Fruit fly (Drosophila melanogaster) whole organism: ENCODE results near the gene CG10357.
A peak's percentile ranks its signal among the peaks of the same experiment; 100 is the strongest.

Experiments
- CG8478 ChIP-seq: fragments of >200 bp; optimal IDR thresholded peaks from 2 replicates; lab custom pipeline; 2018; ENCODE audit warnings: inconsistent platforms
- Dll ChIP-seq: fragments of >200 bp; optimal IDR thresholded peaks from 2 replicates; lab custom pipeline; 2017
- EcR ChIP-seq, 2 experiments: fragments of >200 bp; optimal IDR thresholded peaks; 2 replicates each; lab custom pipeline; 2017; ENCODE audit warnings: missing biosample characterization in 2 of 2, missing genetic modification characterization in 2 of 2, missing genetic modification reagents in 2 of 2
- pan ChIP-seq: fragments of >200 bp; optimal IDR thresholded peaks from 2 replicates; lab custom pipeline; 2017
- psq ChIP-seq: fragments of >200 bp; optimal IDR thresholded peaks from 2 replicates; lab custom pipeline; 2017
- usp ChIP-seq: fragments of >200 bp; optimal IDR thresholded peaks from 2 replicates; lab custom pipeline; 2017; ENCODE audit warnings: missing biosample characterization, missing genetic modification characterization, mixed read lengths

CG10357 gene

DNA sequence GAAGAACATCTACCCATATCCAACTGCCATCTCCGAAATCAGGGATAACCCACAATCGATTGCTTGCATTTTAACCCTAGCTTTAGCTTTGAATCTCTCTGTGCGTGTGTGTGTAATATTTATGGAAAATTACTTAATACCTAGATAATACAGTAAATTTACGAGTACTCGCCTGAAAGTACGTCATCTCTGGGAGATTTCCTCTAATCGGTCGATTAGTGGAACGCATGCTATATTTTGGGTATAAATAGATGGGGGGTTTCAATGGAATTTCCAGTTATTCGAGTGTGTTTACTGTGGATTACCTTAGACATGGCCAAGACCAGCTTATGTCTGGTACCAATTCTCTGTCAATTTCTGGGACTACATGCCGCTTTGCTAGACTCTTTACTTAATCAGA lies at the start of gene CG10357:
TSS of gene CG10357 (plus strand) at position 301 of the 400 bp plus-strand sequence.
- TF ChIP-seq EcR (GFP tag; optimal IDR thresholded peaks at IDR 0.05; lab: Kevin White, UChicago): no peak
- TF ChIP-seq CG8478 (lab: Kevin White, UChicago): no peak
- no peak for TF ChIP-seq Dll (lab: Kevin White, UChicago)
- no peak for TF ChIP-seq pan (lab: Kevin White, UChicago)
- TF ChIP-seq psq (lab: Kevin White, UChicago): no peak
- TF ChIP-seq usp (GFP tag; lab: Kevin White, UChicago): no peak

DNA sequence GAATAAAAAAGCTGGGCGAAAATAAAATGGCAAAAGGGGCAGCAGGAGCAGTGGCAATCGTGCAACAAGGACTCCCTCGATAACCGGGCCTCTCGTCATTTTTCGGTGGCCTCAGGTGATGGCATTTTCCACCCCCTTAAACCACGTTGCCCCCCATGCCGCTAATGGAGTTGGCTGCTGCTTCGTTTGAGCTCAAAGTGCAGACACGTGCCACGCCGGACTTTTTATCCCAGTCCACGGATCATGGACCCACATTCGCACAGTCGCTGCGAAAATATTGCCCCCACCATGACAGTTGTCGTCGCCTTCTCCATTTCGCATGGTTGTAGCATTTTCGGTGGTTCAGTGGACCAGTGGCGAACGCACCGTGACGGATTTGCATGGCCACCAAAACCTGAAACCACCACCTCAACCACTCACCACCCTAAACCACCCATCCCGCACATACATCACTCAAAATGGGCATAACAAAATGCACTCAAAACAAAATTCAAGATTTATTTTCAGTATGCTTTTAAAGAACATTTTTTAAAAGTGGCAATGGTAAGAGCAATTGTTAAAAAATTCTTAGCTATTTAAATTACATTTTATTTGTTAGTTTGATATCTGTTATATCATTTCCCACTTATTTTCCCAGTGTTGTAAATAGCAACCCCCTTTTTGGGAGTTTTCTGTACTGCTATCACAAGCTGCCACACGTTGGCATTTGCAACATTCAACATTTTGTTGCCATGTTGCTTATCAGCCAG lies 48.3 kb upstream of the CG10357 start:
- TF ChIP-seq psq (lab: Kevin White, UChicago) (no peak), Dll (lab: Kevin White, UChicago) (no peak), EcR (GFP tag; optimal IDR thresholded peaks at IDR 0.05; lab: Kevin White, UChicago) (no peak)

DNA sequence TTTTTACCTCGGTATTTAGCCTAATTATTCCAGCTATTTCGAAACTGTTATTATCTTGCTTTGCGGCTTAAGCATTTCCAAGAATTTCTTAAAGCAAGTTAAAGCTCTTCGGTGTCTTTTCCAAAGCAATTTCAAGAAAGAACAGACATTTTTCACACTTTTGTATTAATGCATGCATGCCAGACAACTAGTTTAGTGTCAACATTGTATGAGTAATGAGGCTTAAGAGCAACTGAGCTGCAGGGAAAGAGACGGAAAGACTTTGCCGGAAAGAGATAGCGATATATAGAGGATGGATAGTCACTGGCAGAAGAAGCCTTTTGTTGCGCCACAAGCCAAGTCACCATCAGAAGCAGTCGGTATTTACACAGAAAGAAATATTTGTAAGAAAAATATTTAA lies 46.1 kb upstream of the CG10357 start:
- TF ChIP-seq Dll (lab: Kevin White, UChicago): no peak

DNA sequence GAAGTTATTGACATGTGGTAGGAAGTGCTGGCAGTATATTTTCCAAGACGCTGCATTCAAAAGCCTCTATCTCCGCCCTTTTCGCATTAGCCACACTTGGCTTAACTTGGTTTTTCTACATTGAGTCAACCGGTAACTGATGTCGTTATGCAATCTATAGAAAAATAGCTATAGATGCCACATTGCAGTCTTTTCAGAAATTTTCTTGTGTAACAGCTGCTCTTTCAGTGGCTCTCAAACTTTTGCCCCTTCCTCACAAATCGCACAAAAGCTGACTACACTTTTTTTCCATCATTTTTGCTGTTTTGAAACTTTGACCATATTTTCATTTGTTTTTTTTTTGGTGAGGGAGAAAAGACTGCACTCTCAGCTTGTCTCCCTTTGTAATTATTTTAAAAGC lies 44.6 kb upstream of the CG10357 start:
- TF ChIP-seq pan (lab: Kevin White, UChicago) (no peak), psq (lab: Kevin White, UChicago) (no peak), usp (GFP tag; lab: Kevin White, UChicago) (no peak), CG8478 (lab: Kevin White, UChicago) (no peak), EcR (GFP tag; optimal IDR thresholded peaks at IDR 0.05; lab: Kevin White, UChicago) (no peak), Dll (lab: Kevin White, UChicago) (no peak)

DNA sequence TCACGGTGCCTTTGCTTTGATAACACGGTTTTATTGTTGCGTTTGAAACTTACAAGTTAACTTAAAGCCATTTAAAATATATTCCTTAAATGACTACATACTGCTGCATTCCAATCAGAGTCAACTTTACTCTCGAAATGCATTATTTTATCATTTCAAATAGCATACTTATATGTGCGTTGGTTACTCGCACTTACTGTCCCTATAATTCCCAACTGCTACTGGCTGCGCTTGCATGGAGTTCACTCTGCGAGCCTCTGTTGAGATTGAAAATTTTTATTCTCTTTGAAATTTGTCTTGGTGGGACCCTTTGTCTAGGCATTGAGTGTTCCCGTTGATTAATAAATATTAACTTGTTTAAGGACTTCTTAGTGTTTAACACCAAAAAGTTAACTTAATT lies 21.6 kb upstream of the CG10357 start:
- TF ChIP-seq Dll (lab: Kevin White, UChicago): no peak
- no peak for TF ChIP-seq EcR (GFP tag; optimal IDR thresholded peaks at IDR 0.05; lab: Kevin White, UChicago)
- TF ChIP-seq CG8478 (lab: Kevin White, UChicago): no peak
- no peak for TF ChIP-seq psq (lab: Kevin White, UChicago)
- no peak for TF ChIP-seq usp (GFP tag; lab: Kevin White, UChicago)
- TF ChIP-seq pan (lab: Kevin White, UChicago): no peak

DNA sequence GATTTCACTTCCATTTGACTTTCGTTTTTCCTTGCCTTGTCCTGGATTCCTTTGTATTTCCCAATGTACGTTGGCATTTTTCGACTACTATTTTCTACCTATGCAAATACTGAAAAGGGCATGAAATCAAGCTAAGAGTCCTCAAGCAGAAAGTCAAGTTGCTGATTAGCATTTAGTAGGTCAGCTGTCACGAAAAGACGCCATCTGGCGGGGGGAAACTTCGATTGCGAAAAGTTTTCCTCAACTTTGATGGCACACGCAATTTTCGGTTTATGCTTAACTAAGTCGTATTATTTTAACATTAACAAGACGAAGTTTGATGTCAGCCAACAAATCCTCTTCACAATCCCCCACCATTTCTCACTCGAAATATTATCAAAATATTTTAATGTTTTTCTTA lies 18.8 kb upstream of the CG10357 start:
- TF ChIP-seq psq (lab: Kevin White, UChicago) (no peak), CG8478 (lab: Kevin White, UChicago) (no peak), Dll (lab: Kevin White, UChicago) (no peak), usp (GFP tag; lab: Kevin White, UChicago) (no peak), EcR (GFP tag; optimal IDR thresholded peaks at IDR 0.05; lab: Kevin White, UChicago) (no peak), pan (lab: Kevin White, UChicago) (no peak)

DNA sequence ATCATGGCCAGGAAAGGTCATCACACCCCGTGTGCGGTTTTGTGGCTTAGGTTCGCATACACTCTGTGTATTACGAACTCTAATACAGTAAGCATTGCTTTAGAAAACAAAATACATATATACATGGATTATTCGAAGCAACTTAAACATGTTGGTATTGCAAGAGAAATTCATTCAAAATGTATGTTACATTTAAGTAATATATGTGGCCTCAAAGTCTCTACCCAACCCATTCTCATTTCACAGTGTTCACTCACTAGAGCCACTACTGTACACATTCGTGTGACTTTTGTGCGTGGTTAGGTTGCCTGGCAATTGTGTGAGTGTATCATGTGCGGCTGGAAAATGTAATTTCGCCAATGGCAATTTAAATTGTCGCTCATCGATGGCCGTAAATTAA lies 8.2 kb upstream of the CG10357 start:
- TF ChIP-seq pan (lab: Kevin White, UChicago) (no peak), CG8478 (lab: Kevin White, UChicago) (no peak), EcR (GFP tag; optimal IDR thresholded peaks at IDR 0.05; lab: Kevin White, UChicago) (no peak), Dll (lab: Kevin White, UChicago) (no peak), psq (lab: Kevin White, UChicago) (no peak), usp (GFP tag; lab: Kevin White, UChicago) (no peak)

DNA sequence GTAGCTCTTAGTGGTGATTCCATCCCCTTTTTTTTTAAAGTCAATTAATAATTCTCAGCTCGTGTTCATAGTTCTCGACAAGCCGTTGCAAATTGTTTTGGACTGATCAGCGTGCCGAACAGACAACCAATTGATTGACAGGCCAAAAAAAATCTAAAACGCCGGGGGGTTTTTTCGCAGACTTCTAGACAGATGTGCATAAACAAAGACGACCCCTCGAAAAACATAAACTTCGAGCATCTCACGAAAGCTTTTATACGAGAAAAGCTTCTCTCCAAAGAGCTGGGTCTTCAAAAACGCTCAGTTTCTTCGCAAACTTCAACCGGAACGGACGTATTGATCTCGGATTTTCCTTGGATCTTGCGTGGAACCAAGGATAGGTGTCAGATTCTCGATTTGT lies 3.3 kb upstream of the CG10357 start, which contains the start of gene CG10359:
TSS of gene CG10359 (plus strand) at position 301 of the 400 bp plus-strand sequence.
- TF ChIP-seq CG8478 (lab: Kevin White, UChicago): no peak
- no peak for TF ChIP-seq usp (GFP tag; lab: Kevin White, UChicago)
- TF ChIP-seq pan (lab: Kevin White, UChicago): no peak
- no peak for TF ChIP-seq psq (lab: Kevin White, UChicago)
- no peak for TF ChIP-seq Dll (lab: Kevin White, UChicago)
- TF ChIP-seq EcR (GFP tag; optimal IDR thresholded peaks at IDR 0.05; lab: Kevin White, UChicago): no peak

DNA sequence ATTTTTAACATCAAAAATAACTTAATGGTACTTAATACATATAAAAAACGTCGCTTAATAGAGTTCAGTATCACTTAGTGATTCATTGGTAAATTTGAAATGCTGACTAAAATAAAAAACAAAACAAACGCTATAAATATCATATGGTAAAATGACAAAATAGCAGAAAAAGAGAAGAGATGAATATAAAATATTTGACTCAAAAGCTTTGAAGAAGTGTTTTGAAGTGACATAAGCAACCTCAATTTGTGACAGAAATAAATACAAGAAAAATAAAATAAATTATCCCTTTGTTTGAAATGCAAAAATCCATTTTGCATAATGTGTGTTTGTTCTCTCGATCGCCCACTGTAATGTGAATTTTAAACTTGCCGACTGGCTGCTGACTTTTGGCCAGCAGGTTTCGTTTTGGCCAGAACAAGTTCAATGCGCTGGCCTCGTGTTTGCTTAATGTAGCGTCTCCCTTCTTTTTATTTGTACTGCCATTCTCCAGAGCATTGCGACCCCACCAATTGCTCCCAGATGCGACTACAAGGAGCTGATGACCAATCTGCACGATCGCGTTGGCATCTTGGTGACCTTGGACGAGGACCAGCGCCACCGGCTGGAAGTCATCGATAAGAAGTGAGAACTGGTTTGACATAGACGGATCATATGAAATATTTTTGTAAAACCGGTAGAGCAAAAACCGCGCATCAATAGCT lies 2.4 kb upstream of the CG10357 start:
- TF ChIP-seq usp (GFP tag; lab: Kevin White, UChicago): no peak
- TF ChIP-seq Dll (lab: Kevin White, UChicago): no peak
- TF ChIP-seq pan (lab: Kevin White, UChicago): no peak
- no peak for TF ChIP-seq CG8478 (lab: Kevin White, UChicago)
- no peak for TF ChIP-seq EcR (GFP tag; optimal IDR thresholded peaks at IDR 0.05; lab: Kevin White, UChicago)
- TF ChIP-seq psq (lab: Kevin White, UChicago): no peak

DNA sequence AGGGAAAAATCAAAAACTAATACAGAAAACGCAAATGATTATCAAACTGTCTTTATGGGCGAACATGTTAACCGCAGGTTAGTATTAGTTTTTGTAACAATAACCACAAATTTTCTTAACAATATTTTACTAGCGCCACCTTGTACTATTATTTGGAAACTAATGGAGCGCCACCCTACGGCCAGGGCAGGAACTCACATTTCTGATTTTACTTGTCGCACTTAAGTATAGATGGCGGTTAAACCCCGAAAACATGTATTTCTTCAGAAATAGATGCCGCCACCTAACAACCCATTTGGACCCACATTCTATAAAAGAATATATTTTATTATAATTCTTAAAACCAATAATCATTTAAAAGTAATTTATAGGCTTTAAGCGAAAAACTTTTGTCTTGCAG lies 1.2 kb downstream of the CG10357 start:
- TF ChIP-seq EcR (GFP tag; optimal IDR thresholded peaks at IDR 0.05; lab: Kevin White, UChicago) (no peak), CG8478 (lab: Kevin White, UChicago) (peak; percentile 10), usp (GFP tag; lab: Kevin White, UChicago) (no peak), pan (lab: Kevin White, UChicago) (no peak), Dll (lab: Kevin White, UChicago) (no peak)

DNA sequence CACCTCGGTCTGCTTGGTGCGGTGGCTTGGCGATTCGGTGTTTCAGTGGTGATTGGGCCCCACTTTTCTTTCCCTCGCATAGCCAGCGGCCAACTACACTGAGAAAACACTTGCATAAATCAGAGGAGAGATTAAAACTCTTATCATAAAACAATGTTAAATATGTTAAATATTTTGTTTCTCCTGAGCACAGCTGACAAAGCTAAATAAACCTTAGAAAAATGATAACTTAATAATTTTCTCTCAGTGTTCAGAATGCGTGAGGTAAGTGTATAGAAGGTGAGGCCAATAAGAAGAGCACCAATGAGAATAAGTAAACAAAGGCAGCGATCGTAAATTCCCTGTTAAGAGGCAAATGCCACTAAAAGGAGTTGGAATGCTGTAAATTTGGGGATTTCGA lies 2.1 kb downstream of the CG10357 start:
- TF ChIP-seq psq (lab: Kevin White, UChicago) (no peak), pan (lab: Kevin White, UChicago) (no peak), EcR (GFP tag; optimal IDR thresholded peaks at IDR 0.05; lab: Kevin White, UChicago) (no peak), usp (GFP tag; lab: Kevin White, UChicago) (no peak), Dll (lab: Kevin White, UChicago) (no peak), CG8478 (lab: Kevin White, UChicago) (no peak)
